Fruit fly (Drosophila melanogaster): Measurements from ENCODE around the gene Alp11.
A peak's percentile ranks its signal among the peaks of the same experiment; 100 is the strongest.

The Alp11 gene

dm6 chrX:15549055-15549454 is 38.5 kb upstream of the Alp11 start (continued):
- TF ChIP-seq dmrt11E (tag; optimal IDR thresholded peaks at IDR 0.05) (peak; percentile 6), Neu2 (GFP tag; optimal IDR thresholded peaks at IDR 0.05; ENCODE audit: borderline replicate concordance) (no peak), her (GFP tag; optimal IDR thresholded peaks at IDR 0.05) (peak; percentile 67), ken (GFP tag; IDR thresholded peaks at IDR 0.05) (0 out of 3 replicates have a peak, but pooled peaks have one; percentile 47), CG15269 (tag; optimal IDR thresholded peaks at IDR 0.05) (peak; percentile 86), Oli (tag; optimal IDR thresholded peaks at IDR 0.05) (peak; percentile 86), CG11696 (GFP tag; IDR thresholded peaks at IDR 0.05) (no peak), ara (GFP tag; IDR thresholded peaks at IDR 0.05) (no peak), rib (GFP tag; IDR thresholded peaks at IDR 0.05) (no peak), CG13123 (GFP tag; optimal IDR thresholded peaks at IDR 0.05) (peak; percentile 12), CG7786 (GFP tag; optimal IDR thresholded peaks at IDR 0.05) (peak; percentile 71), shn (GFP tag; optimal IDR thresholded peaks at IDR 0.05) (peak; percentile 65), stwl (tag; optimal IDR thresholded peaks at IDR 0.05) (no peak), GATAe (GFP tag; conservative IDR thresholded peaks at IDR 0.05) (no peak), so (GFP tag; IDR thresholded peaks at IDR 0.05) (peak; percentile 83; the same call in 2 of the 3 replicates), Gug (GFP tag; IDR thresholded peaks at IDR 0.05) (peak; percentile 55; the same call in 3 of the 4 replicates), CG12744 (GFP tag; optimal IDR thresholded peaks at IDR 0.05) (peak; percentile 65), slp2 (GFP tag; optimal IDR thresholded peaks at IDR 0.05) (peak; percentile 54), CG8089 (GFP tag; optimal IDR thresholded peaks at IDR 0.05) (peak; percentile 57), CG33213 (GFP tag; optimal IDR thresholded peaks at IDR 0.05) (peak; percentile 54), CG17186 (GFP tag; optimal IDR thresholded peaks at IDR 0.05) (no peak), CG2678 (tag; optimal IDR thresholded peaks at IDR 0.05) (peak; percentile 89), CG32767 (GFP tag; IDR thresholded peaks at IDR 0.05) (no peak; the same call in 1 of the 2 replicates), Optix (GFP tag; IDR thresholded peaks at IDR 0.05) (no peak), lov (optimal IDR thresholded peaks at IDR 0.05) (no peak), lov (GFP tag; IDR thresholded peaks at IDR 0.05) (no peak), tup (GFP tag; optimal IDR thresholded peaks at IDR 0.05) (no peak), E2f1 (GFP tag; IDR thresholded peaks at IDR 0.05) (peak; percentile 73), CG4617 (GFP tag; optimal IDR thresholded peaks at IDR 0.05; ENCODE audit: borderline replicate concordance) (no peak), gce (GFP tag; IDR thresholded peaks at IDR 0.05) (peak; percentile 48; the same call in 1 of the 3 replicates), Taf1 (GFP tag; IDR thresholded peaks at IDR 0.05) (peak; percentile 46; the same call in 1 of the 2 replicates), E2f2 (GFP tag; IDR thresholded peaks at IDR 0.05) (peak; percentile 52; the same call in 1 of the 2 replicates), ham (GFP tag; IDR thresholded peaks at IDR 0.05) (no peak), Antp (GFP tag; optimal IDR thresholded peaks at IDR 0.05) (peak; percentile 66), CG10274 (GFP tag; optimal IDR thresholded peaks at IDR 0.05) (peak; percentile 53), onecut (GFP tag; IDR thresholded peaks at IDR 0.05) (peak; percentile 48; the same call in 1 of the 2 replicates), CG11695 (GFP tag; IDR thresholded peaks at IDR 0.05) (peak; percentile 75; the same call in 2 of the 3 replicates), vfl (GFP tag; optimal IDR thresholded peaks at IDR 0.05) (peak; percentile 14), Dip3 (GFP tag; optimal IDR thresholded peaks at IDR 0.05) (peak; percentile 54), CG3838 (GFP tag; optimal IDR thresholded peaks at IDR 0.05) (peak; percentile 2), CG7556 (GFP tag; optimal IDR thresholded peaks at IDR 0.05) (peak; percentile 79), fd96Cb (tag; optimal IDR thresholded peaks at IDR 0.05) (peak; percentile 80), kay (GFP tag; optimal IDR thresholded peaks at IDR 0.05) (peak; percentile 25), CG5953 (GFP tag; IDR thresholded peaks at IDR 0.05) (peak; percentile 56; the same call in 1 of the 2 replicates), esg (GFP tag; conservative IDR thresholded peaks at IDR 0.05) (peak; percentile 78), wor (GFP tag; IDR thresholded peaks at IDR 0.05) (0 out of 2 replicates have a peak, but pooled peaks have one; percentile 46), jumu (GFP tag; optimal IDR thresholded peaks at IDR 0.05) (peak; percentile 38), prd (optimal IDR thresholded peaks at IDR 0.05) (no peak), prd (GFP tag; IDR thresholded peaks at IDR 0.05) (peak; percentile 80), HmgZ (tag; optimal IDR thresholded peaks at IDR 0.05) (peak; percentile 47), CG9215 (GFP tag; IDR thresholded peaks at IDR 0.05) (peak; percentile 94), gro (GFP tag; optimal IDR thresholded peaks at IDR 0.05) (peak; percentile 66)

All from whole organism, embryonic.